Fruit fly (Drosophila melanogaster): ENCODE data around the gene gny.
A peak's percentile ranks its signal among the peaks of the same experiment; 100 is the strongest.

Gene gny

DNA sequence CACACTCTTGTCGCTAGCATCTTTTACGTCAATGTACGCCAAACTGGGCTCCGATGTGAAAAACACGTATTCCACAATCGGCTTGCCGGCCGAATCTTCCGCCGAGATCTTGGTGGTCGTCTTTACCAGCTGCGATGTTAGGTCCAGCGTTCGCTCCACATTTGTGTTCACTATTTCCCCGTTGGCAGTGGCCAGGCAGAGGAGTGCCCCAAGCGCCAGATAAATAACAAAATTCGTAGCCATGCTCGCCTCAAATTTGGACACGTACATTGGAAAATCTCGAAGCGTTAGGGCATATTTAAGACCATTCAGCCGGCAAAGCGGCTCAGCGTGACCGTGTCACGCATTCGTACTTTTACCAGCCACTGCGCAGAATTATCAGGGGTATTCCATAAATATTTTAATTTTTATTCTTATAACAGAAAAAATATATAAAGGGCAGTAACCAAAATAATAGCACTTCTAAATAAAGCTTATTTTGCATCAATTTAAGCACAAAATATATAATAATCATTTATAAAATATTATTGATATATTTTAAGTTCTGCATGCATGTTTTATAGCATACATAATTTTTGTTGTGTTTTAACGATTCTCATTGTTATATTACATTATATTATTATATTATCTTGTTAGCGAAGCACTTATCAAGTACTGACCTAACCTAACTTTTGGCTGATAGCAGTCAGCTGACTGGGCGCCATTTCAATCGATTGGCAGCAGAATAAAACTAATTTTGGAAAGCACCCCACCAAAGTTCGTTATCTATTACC lies 4.3 kb upstream of the gny start, which contains the start of the genes CG33303 and dpr19 (continued):
- TF ChIP-seq HLH54F (GFP tag; optimal IDR thresholded peaks at IDR 0.05), result no peak
- peak; percentile 31 for TF ChIP-seq ewg (GFP tag; optimal IDR thresholded peaks at IDR 0.05)
- no peak for TF ChIP-seq Lpt (GFP tag; optimal IDR thresholded peaks at IDR 0.05)
- TF ChIP-seq ind (GFP tag; optimal IDR thresholded peaks at IDR 0.05), result peak; percentile 43
- TF ChIP-seq pita (GFP tag; optimal IDR thresholded peaks at IDR 0.05), result no peak
- peak; percentile 76 for TF ChIP-seq tap (tag; optimal IDR thresholded peaks at IDR 0.05)
- no peak for TF ChIP-seq CG13624 (GFP tag; optimal IDR thresholded peaks at IDR 0.05)
- peak; percentile 55 for TF ChIP-seq CG2116 (GFP tag; optimal IDR thresholded peaks at IDR 0.05)
- TF ChIP-seq run (tag; optimal IDR thresholded peaks at IDR 0.05), result peak; percentile 72
- no peak for TF ChIP-seq H15 (GFP tag; IDR thresholded peaks at IDR 0.05)
- TF ChIP-seq amos (GFP tag; IDR thresholded peaks at IDR 0.05; ENCODE audit: partially characterized antibody), result no peak; the same call in 1 of the 2 replicates
- peak; percentile 34; the same call in 1 of the 2 replicates for TF ChIP-seq CG14014 (GFP tag; IDR thresholded peaks at IDR 0.05)
- TF ChIP-seq Vsx1 (GFP tag; optimal IDR thresholded peaks at IDR 0.05), result no peak
- TF ChIP-seq CG5245 (GFP tag; optimal IDR thresholded peaks at IDR 0.05), result no peak
- peak; percentile 71 for TF ChIP-seq Fer3 (tag; optimal IDR thresholded peaks at IDR 0.05)
- peak; percentile 65 for TF ChIP-seq Ptx1 (GFP tag; IDR thresholded peaks at IDR 0.05)
- peak; percentile 70 for TF ChIP-seq CG3281 (GFP tag; optimal IDR thresholded peaks at IDR 0.05)
- peak; percentile 90 for TF ChIP-seq CG17829 (tag; optimal IDR thresholded peaks at IDR 0.05)
- peak; percentile 73 for TF ChIP-seq CG7271 (tag; optimal IDR thresholded peaks at IDR 0.05)
- no peak for TF ChIP-seq gt (GFP tag; IDR thresholded peaks at IDR 0.05)
- TF ChIP-seq CG32767 (GFP tag; IDR thresholded peaks at IDR 0.05), result peak; percentile 73; the same call in 1 of the 2 replicates
- TF ChIP-seq CG1529 (GFP tag; optimal IDR thresholded peaks at IDR 0.05), result peak; percentile 33
- TF ChIP-seq peb (GFP tag; IDR thresholded peaks at IDR 0.05), result no peak
- TF ChIP-seq Hsf (GFP tag; optimal IDR thresholded peaks at IDR 0.05), result no peak
- peak; percentile 67 for TF ChIP-seq ap (GFP tag; IDR thresholded peaks at IDR 0.05)
- peak; percentile 51; the same call in 1 of the 3 replicates for TF ChIP-seq CG3726 (GFP tag; IDR thresholded peaks at IDR 0.05)
- 0 out of 2 replicates have a peak, but pooled peaks have one; percentile 7 for TF ChIP-seq CG4360 (GFP tag; IDR thresholded peaks at IDR 0.05)
- TF ChIP-seq Nf-YB (GFP tag; optimal IDR thresholded peaks at IDR 0.05), result peak; percentile 49
- TF ChIP-seq sens-2 (GFP tag; IDR thresholded peaks at IDR 0.05), result no peak
- TF ChIP-seq Poxn (GFP tag; IDR thresholded peaks at IDR 0.05), result no peak
- no peak for TF ChIP-seq en (GFP tag; optimal IDR thresholded peaks at IDR 0.05)
- TF ChIP-seq CG4617 (GFP tag; optimal IDR thresholded peaks at IDR 0.05; ENCODE audit: borderline replicate concordance), result peak; percentile 75
- no peak for TF ChIP-seq CG17568 (GFP tag; optimal IDR thresholded peaks at IDR 0.05)
- no peak for TF ChIP-seq pho (GFP tag; optimal IDR thresholded peaks at IDR 0.05)
- no peak for TF ChIP-seq ERR (GFP tag; optimal IDR thresholded peaks at IDR 0.05)
- peak; percentile 65 for TF ChIP-seq CG6813 (GFP tag; optimal IDR thresholded peaks at IDR 0.05)
- TF ChIP-seq CG11504 (tag; optimal IDR thresholded peaks at IDR 0.05), result peak; percentile 85
- no peak for TF ChIP-seq yki (optimal IDR thresholded peaks at IDR 0.05)
- peak; percentile 42 for TF ChIP-seq Ada2b (GFP tag; IDR thresholded peaks at IDR 0.05)
- TF ChIP-seq CG6683 (GFP tag; optimal IDR thresholded peaks at IDR 0.05), result peak; percentile 68
- no peak for TF ChIP-seq NFAT (GFP tag; IDR thresholded peaks at IDR 0.05)
- TF ChIP-seq Hr78 (GFP tag; optimal IDR thresholded peaks at IDR 0.05), result no peak
- TF ChIP-seq CG30403 (GFP tag; optimal IDR thresholded peaks at IDR 0.05), result peak; percentile 64
- TF ChIP-seq CG18011 (GFP tag; optimal IDR thresholded peaks at IDR 0.05), result no peak
- TF ChIP-seq abd-A (tag; optimal IDR thresholded peaks at IDR 0.05), result no peak
- no peak for TF ChIP-seq Dref (GFP tag; IDR thresholded peaks at IDR 0.05)
- peak in 1 of 2 experiments; percentile 79 for TF ChIP-seq Eip74EF (GFP tag; optimal IDR thresholded peaks at IDR 0.05)
- peak; percentile 19 for TF ChIP-seq CG7928 (GFP tag; optimal IDR thresholded peaks at IDR 0.05)
- peak; percentile 30 for TF ChIP-seq Dp (GFP tag; optimal IDR thresholded peaks at IDR 0.05)
